Worm (Caenorhabditis elegans) whole organism, L4/young adult: ENCODE measurements around the gene F20G2.1.

Experiments used
- W03F9.2 ChIP-seq: fragments of 150-350 bp; optimal IDR thresholded peaks from 2 replicates; lab custom pipeline; 2014; ENCODE audit warnings: missing biosample characterization, missing genetic modification characterization
- dao-5 ChIP-seq: sonication (generic microtip); optimal IDR thresholded peaks from 2 replicates; lab custom pipeline; 2016; ENCODE audit warnings: missing genotype, missing genetic modification characterization, moderate library complexity, missing compliant biosample characterization
- him-1 ChIP-seq: sonication (generic microtip); optimal IDR thresholded peaks from 2 replicates; lab custom pipeline; 2016; ENCODE audit warnings: missing genotype, missing genetic modification reagents, missing genetic modification characterization, missing compliant biosample characterization

- TF ChIP-seq dao-5 (tag; lab: Kevin White, UChicago) (no peak), him-1 (tag; lab: Kevin White, UChicago) (no peak), W03F9.2 (no peak)
These were observed 3.1 kb upstream of the F20G2.1 start, which contains the start of gene F20G2.2 for ce11 chrV:13756359-13757091.
